Fruit fly (Drosophila melanogaster): Measurements from ENCODE around the gene CG33158.

dm6 chr3L:16419059-16419773, at the start of gene CG33158, which contains the start of gene TyrRS:
- TF ChIP-seq insv (optimal IDR thresholded peaks at IDR 0.05) = no peak
- TF ChIP-seq h (optimal IDR thresholded peaks at IDR 0.05) = no peak
- TF ChIP-seq psq (optimal IDR thresholded peaks at IDR 0.05) = no peak

Measured in Kc167 (cell line).